Worm (Caenorhabditis elegans) whole organism, early embryonic: ENCODE measurements around the gene C01G6.4.

Source experiments
- B0310.2 ChIP-seq: sonication (generic microtip); optimal IDR thresholded peaks from 2 replicates; lab custom pipeline; 2016; ENCODE audit warnings: mild to moderate bottlenecking, missing genetic modification characterization, missing compliant biosample characterization
- F13C5.2 ChIP-seq: sonication (generic microtip); optimal IDR thresholded peaks from 2 replicates; lab custom pipeline; 2017; ENCODE audit warnings: mild to moderate bottlenecking, missing genetic modification characterization, inconsistent platforms, missing compliant biosample characterization
- aly-1 ChIP-seq: sonication (generic microtip); optimal IDR thresholded peaks from 2 replicates; lab custom pipeline; 2016; ENCODE audit warnings: missing genetic modification characterization, missing compliant biosample characterization
- ama-1 ChIP-seq: fragments of 150-350 bp; optimal IDR thresholded peaks from 2 replicates; lab custom pipeline; 2014
- ceh-13 ChIP-seq: fragments of 200-800 bp; sonication (Bioruptor generic); optimal IDR thresholded peaks from 2 replicates; lab custom pipeline; 2018; ENCODE audit warnings: mild to moderate bottlenecking, missing genetic modification characterization, missing compliant biosample characterization
- ceh-36 ChIP-seq: sonication (generic microtip); optimal IDR thresholded peaks from 2 replicates; lab custom pipeline; 2016; ENCODE audit warnings: missing genetic modification characterization, inconsistent platforms, missing compliant biosample characterization
- ets-7 ChIP-seq: sonication (generic microtip); optimal IDR thresholded peaks from 2 replicates; lab custom pipeline; 2016; ENCODE audit warnings: missing genotype, missing genetic modification characterization, missing compliant biosample characterization
- flt-1 ChIP-seq: fragments of 200-800 bp; sonication (Bioruptor generic); IDR thresholded peaks from 2 replicates; pipeline ENCODE4 v1.3.6; 2022; ENCODE audit warnings: missing genetic modification characterization, missing compliant biosample characterization
- hmbx-1 ChIP-seq: sonication (generic microtip); optimal IDR thresholded peaks from 2 replicates; lab custom pipeline; 2016; ENCODE audit warnings: mild to moderate bottlenecking, missing genetic modification characterization, missing compliant biosample characterization
- hmg-4 ChIP-seq: fragments of 200-800 bp; sonication (Bioruptor generic); optimal IDR thresholded peaks from 2 replicates; lab custom pipeline; 2018; ENCODE audit warnings: mild to moderate bottlenecking, missing genetic modification characterization, missing compliant biosample characterization
- hnd-1 ChIP-seq: sonication (generic microtip); optimal IDR thresholded peaks from 2 replicates; lab custom pipeline; 2016; ENCODE audit warnings: missing genetic modification characterization, missing compliant biosample characterization
- pes-1 ChIP-seq: fragments of 200-800 bp; sonication (Bioruptor generic); IDR thresholded peaks from 2 replicates; pipeline ENCODE4 v1.3.6; 2022; ENCODE audit warnings: missing genetic modification reagents, missing genetic modification characterization, missing compliant biosample characterization
- scrt-1 ChIP-seq: fragments of 200-800 bp; sonication (Bioruptor generic); IDR thresholded peaks from 2 replicates; pipeline ENCODE4 v1.3.6; 2022; ENCODE audit warnings: missing genetic modification characterization, missing compliant biosample characterization
- sea-1 ChIP-seq: fragments of 200-800 bp; sonication (Bioruptor generic); conservative IDR thresholded peaks from 2 replicates; pipeline ENCODE4 v1.3.6; 2022; ENCODE audit warnings: missing genetic modification characterization, missing compliant biosample characterization
- tbx-11 ChIP-seq: fragments of 200-800 bp; sonication (Bioruptor generic); IDR thresholded peaks from 2 replicates; pipeline ENCODE4 v1.3.6; 2022; ENCODE audit warnings: missing genetic modification characterization, missing compliant biosample characterization
- tbx-37 ChIP-seq: fragments of 200-800 bp; sonication (Bioruptor generic); conservative IDR thresholded peaks from 2 replicates; pipeline ENCODE4 v1.3.6; 2022; ENCODE audit warnings: missing genetic modification reagents, missing genetic modification characterization, missing compliant biosample characterization
- tra-4 ChIP-seq: sonication (generic microtip); optimal IDR thresholded peaks from 2 replicates; lab custom pipeline; 2017; ENCODE audit warnings: missing genetic modification characterization, missing compliant biosample characterization

C01G6.4 gene

DNA sequence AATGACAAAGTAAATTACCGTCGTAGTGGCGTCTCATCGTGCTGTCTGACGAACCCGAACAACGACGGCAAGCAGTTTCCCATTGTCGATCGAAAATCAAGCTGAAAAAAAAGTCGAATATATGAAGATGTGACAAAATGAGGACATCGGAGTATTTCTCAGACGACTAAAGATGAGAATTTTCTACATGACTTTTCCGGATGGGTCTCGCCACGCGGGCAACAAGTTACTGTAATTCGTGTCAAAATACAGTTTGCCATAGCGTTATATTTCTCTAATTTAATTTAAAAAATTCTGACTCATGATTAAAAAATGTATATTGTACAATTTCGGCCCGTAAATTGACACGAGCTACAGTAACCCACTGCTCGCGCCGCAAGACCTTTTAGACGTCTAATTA, at the start of gene C01G6.4:
TSS of gene C01G6.4 (minus strand) at position 101 of the 400 bp plus-strand sequence.
- TF ChIP-seq tra-4 (tag; lab: Kevin White, UChicago) (no peak), aly-1 (tag; lab: Kevin White, UChicago) (no peak), ets-7 (tag; lab: Kevin White, UChicago) (no peak), hmbx-1 (tag; lab: Kevin White, UChicago) (no peak), hmg-4 (GFP tag; lab: Kevin White, UChicago) (no peak), flt-1 (GFP tag; lab: Robert Waterston, UW) (no peak), hnd-1 (no peak), tbx-37 (GFP tag; lab: Robert Waterston, UW) (no peak), ama-1 (no peak), B0310.2 (no peak), sea-1 (no peak), F13C5.2 (tag; lab: Kevin White, UChicago) (no peak), scrt-1 (GFP tag; lab: Robert Waterston, UW) (no peak), pes-1 (no peak), tbx-11 (no peak), ceh-13 (GFP tag; lab: Kevin White, UChicago) (no peak), ceh-36 (tag; lab: Kevin White, UChicago) (no peak)

DNA sequence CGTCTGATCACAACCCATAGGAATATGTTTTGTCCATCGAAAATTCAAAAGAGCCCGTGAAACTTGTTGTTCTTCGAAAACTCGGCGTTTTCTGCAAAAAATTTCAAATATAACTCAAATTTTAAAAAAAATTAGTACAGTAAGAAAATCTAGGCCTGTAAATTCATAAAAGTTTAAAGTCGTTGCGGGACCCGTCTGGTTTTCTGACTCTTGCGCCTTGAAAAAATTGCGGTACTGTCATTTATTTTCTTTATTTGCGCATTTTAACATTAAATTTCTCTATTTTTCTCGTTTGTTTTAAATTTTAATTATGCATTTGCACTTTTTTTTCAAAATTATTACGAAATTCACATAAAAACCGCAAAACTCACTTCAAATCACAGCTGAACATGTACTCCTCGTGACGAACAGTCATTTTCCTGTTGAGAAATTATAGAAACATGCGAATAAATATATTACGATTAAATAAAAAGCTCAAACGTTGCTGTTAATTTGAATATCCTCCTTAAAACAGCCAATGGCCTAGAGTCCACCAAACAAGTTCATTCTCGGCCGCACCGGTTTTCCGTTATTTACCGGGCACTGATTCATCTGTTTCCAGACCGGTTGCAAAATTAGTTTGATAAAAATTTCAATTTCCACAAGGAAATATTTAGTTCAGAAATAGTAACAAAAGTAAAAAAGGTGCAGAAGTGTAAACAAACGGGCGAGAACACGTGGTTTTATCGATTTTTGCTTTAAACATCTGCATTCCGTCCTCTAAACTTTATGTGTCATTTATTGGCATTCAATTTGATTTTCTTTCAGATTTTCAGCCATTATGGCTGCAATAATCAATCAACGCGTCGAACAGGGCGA, 46.4 kb upstream of the C01G6.4 start, which contains the start of the genes csa-1 and wdfy-2:
TSS of gene csa-1 (minus strand) at position 669 of the 858 bp plus-strand sequence.
TSS of gene wdfy-2 (plus strand) at position 808 of the 858 bp plus-strand sequence.
- TF ChIP-seq sea-1 (no peak), B0310.2 (no peak), ets-7 (tag; lab: Kevin White, UChicago) (no peak), hnd-1 (no peak), tra-4 (tag; lab: Kevin White, UChicago) (no peak), flt-1 (GFP tag; lab: Robert Waterston, UW) (no peak), scrt-1 (GFP tag; lab: Robert Waterston, UW) (no peak), ama-1 (no peak), tbx-37 (GFP tag; lab: Robert Waterston, UW) (no peak), hmbx-1 (tag; lab: Kevin White, UChicago) (no peak)

DNA sequence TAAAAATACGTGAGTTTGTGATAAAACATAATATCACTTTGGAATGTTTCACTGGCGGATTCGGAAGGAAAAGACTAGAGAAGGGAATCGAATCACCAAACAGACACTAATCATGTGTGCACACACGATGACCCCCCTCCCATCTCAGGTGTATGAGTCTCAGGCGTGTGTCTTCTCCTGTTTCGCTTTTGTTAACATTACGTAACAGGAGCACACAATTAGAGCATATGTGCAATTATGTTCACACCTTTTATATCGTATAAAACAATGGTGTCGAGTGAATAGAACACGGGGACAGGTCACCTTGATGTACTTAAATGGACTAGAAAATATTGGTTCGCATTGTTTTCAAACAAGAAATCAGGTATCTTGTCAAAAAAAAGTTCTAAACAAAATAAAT, 44.0 kb upstream of the C01G6.4 start:
- TF ChIP-seq tbx-11 (no peak), aly-1 (tag; lab: Kevin White, UChicago) (no peak), hmg-4 (GFP tag; lab: Kevin White, UChicago) (peak; percentile 25)

DNA sequence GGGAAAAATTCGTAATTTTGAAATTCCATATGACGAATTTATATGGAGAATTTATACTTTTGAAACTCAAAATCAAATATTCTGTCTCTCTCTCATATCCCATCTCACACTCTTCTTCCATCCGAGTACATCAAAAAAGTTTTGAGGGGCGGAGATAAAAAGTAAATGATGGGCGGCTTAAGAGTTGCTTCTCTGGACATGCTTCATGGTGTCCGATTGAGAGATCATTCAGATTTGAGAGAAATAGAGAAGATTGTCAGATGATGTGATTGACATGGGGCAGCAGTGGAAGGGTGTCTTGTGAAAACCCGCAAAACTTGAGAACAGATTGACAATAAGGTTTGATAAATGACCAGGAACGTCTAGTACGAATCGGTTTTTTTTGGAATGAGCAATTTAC, 42.9 kb upstream of the C01G6.4 start:
- no peak for TF ChIP-seq ets-7 (tag; lab: Kevin White, UChicago)
- no peak for TF ChIP-seq tra-4 (tag; lab: Kevin White, UChicago)
- TF ChIP-seq ceh-36 (tag; lab: Kevin White, UChicago) = no peak
- TF ChIP-seq scrt-1 (GFP tag; lab: Robert Waterston, UW) = no peak
- no peak for TF ChIP-seq aly-1 (tag; lab: Kevin White, UChicago)
- TF ChIP-seq ama-1 = no peak
- TF ChIP-seq B0310.2 = no peak
- TF ChIP-seq hmg-4 (GFP tag; lab: Kevin White, UChicago) = no peak
- no peak for TF ChIP-seq flt-1 (GFP tag; lab: Robert Waterston, UW)
- TF ChIP-seq tbx-11 = no peak
- no peak for TF ChIP-seq ceh-13 (GFP tag; lab: Kevin White, UChicago)
- TF ChIP-seq hnd-1 = no peak
- no peak for TF ChIP-seq sea-1
- no peak for TF ChIP-seq F13C5.2 (tag; lab: Kevin White, UChicago)
- TF ChIP-seq pes-1 = no peak
- no peak for TF ChIP-seq tbx-37 (GFP tag; lab: Robert Waterston, UW)
- TF ChIP-seq hmbx-1 (tag; lab: Kevin White, UChicago) = no peak

DNA sequence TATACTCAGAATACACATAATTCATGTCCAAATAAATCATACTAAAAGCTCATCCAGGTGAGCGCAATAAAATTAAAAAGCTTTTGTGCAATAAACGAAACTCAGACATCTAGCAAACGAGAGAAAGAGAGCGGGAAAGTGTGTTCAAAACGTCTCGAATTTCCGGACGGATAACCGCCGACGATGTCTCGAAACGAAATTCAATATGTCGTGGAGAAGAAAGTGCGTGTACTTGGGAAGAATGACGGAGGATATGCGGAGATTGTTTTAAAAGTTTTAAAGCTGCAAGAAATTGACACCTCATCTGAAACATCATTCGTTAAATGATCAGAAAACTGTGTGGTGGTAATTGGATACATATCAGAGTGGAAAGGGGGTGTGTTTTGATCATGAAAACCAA, 41.9 kb upstream of the C01G6.4 start:
- no peak for TF ChIP-seq sea-1

DNA sequence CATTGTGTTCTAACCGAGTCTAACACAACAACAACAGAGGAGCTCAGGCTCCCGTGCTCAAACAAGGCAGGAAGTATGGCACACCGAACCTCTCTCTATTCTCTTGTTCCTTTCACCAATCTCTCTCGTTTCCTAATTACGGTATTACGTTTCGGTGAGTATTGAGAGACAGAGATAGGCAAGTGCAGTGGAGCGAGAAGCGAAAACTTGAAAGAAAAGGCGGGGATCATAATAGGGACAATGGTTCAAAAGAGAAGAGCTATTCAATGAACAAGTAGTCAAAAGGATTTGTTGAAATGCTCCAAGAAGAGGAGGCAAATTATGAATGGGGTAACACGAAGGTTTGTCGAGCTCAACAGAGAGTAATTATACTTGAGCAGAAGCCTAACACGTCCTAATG, 40.5 kb upstream of the C01G6.4 start:
- TF ChIP-seq tbx-37 (GFP tag; lab: Robert Waterston, UW) = no peak
- no peak for TF ChIP-seq scrt-1 (GFP tag; lab: Robert Waterston, UW)
- TF ChIP-seq aly-1 (tag; lab: Kevin White, UChicago) = no peak
- TF ChIP-seq B0310.2 = no peak
- TF ChIP-seq hnd-1 = no peak
- no peak for TF ChIP-seq F13C5.2 (tag; lab: Kevin White, UChicago)
- no peak for TF ChIP-seq ceh-13 (GFP tag; lab: Kevin White, UChicago)
- no peak for TF ChIP-seq tbx-11
- no peak for TF ChIP-seq ets-7 (tag; lab: Kevin White, UChicago)

DNA sequence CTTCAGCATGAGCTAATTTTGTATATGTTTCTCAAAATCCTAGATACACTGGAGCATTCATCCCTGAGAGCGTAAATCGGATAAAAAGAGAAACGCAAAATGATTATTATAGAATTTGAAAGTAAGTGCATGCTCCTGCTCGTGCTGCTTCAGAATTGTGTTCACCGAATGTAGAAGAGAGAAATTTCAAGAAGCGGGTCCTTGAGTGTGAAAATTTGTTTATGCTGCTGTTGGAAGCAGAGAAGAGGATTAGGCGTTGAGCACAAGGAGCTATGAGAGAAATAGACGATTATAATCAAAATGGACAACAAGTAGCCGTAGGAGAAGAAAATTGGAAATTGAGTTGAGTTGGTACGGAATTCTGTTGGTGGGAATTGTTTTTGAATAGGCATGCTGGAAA, 38.9 kb upstream of the C01G6.4 start:
- TF ChIP-seq tra-4 (tag; lab: Kevin White, UChicago) (no peak), ama-1 (no peak), aly-1 (tag; lab: Kevin White, UChicago) (no peak), tbx-37 (GFP tag; lab: Robert Waterston, UW) (no peak), hmg-4 (GFP tag; lab: Kevin White, UChicago) (no peak), ceh-36 (tag; lab: Kevin White, UChicago) (no peak), F13C5.2 (tag; lab: Kevin White, UChicago) (no peak), hnd-1 (no peak), B0310.2 (no peak)

DNA sequence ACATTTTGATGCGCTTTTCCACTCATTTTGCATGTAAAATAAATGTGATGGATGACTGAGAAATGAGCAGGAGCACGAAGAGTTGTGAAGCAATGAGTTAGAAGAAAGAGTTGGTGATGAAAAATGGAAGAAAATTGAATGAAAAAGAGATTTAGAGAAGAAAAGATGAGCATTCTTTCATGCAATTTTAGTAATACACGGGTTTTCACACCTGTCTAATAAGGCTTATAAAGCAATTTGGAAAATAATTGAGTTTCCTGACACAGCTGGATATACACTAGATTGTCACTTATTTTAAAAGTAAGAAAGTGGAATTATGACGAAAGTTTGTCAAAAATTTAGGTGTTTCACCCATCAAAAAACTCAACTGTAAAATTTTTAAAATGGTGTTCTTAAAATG, 38.0 kb upstream of the C01G6.4 start:
- TF ChIP-seq scrt-1 (GFP tag; lab: Robert Waterston, UW) = no peak
- TF ChIP-seq ceh-36 (tag; lab: Kevin White, UChicago) = no peak
- no peak for TF ChIP-seq pes-1
- no peak for TF ChIP-seq F13C5.2 (tag; lab: Kevin White, UChicago)
- no peak for TF ChIP-seq tbx-11
- no peak for TF ChIP-seq flt-1 (GFP tag; lab: Robert Waterston, UW)
- no peak for TF ChIP-seq ama-1
- no peak for TF ChIP-seq ets-7 (tag; lab: Kevin White, UChicago)
- no peak for TF ChIP-seq tra-4 (tag; lab: Kevin White, UChicago)
- no peak for TF ChIP-seq B0310.2
- no peak for TF ChIP-seq ceh-13 (GFP tag; lab: Kevin White, UChicago)
- TF ChIP-seq sea-1 = no peak
- TF ChIP-seq tbx-37 (GFP tag; lab: Robert Waterston, UW) = no peak
- no peak for TF ChIP-seq aly-1 (tag; lab: Kevin White, UChicago)
- TF ChIP-seq hnd-1 = no peak
- no peak for TF ChIP-seq hmbx-1 (tag; lab: Kevin White, UChicago)
